Worm (Caenorhabditis elegans) whole organism, L4 larva: ENCODE data around the gene Y52E8A.1.

Experiments used
- ces-1 ChIP-seq: fragments of 150-350 bp; sonication (generic microtip); optimal IDR thresholded peaks from 4 replicates; lab custom pipeline; 2014; ENCODE audit warnings: missing biosample characterization, missing genetic modification reagents, missing genetic modification characterization
- daf-16 ChIP-seq, 3 experiments: sonication (generic microtip); optimal IDR thresholded peaks; 2 replicates each; lab custom pipeline; 2016 to 2017; ENCODE audit warnings: missing genetic modification characterization in 3 of 3, missing genetic modification reagents in 3 of 3, mild to moderate bottlenecking in 2 of 3, missing compliant biosample characterization in 2 of 3, missing biosample characterization in 1 of 3, moderate library complexity in 1 of 3
- dmd-8 ChIP-seq: fragments of 200-800 bp; sonication (Bioruptor generic); IDR thresholded peaks from 2 replicates; pipeline ENCODE4 v1.3.6; 2022; ENCODE audit warnings: missing genetic modification characterization, missing compliant biosample characterization
- hlh-11 ChIP-seq: fragments of 200-800 bp; sonication (Bioruptor generic); optimal IDR thresholded peaks from 2 replicates; lab custom pipeline; 2018; ENCODE audit warnings: mild to moderate bottlenecking, missing genetic modification characterization, missing compliant biosample characterization
- jun-1 ChIP-seq: fragments of 150-350 bp; optimal IDR thresholded peaks from 2 replicates; lab custom pipeline; 2014; ENCODE audit warnings: missing biosample characterization, missing genetic modification reagents, missing genetic modification characterization
- lin-15B ChIP-seq: fragments of 150-350 bp; sonication (generic microtip); optimal IDR thresholded peaks from 3 replicates; lab custom pipeline; 2014; ENCODE audit warnings: missing biosample characterization, missing genetic modification characterization
- mdl-1 ChIP-seq, 2 experiments: fragments of 150-350 bp in 1 of 2; sonication (generic microtip) in 1 of 2; optimal IDR thresholded peaks; 2 replicates each; lab custom pipeline; 2014 to 2017; ENCODE audit warnings: missing biosample characterization in 2 of 2, missing genetic modification characterization in 2 of 2
- nhr-11 ChIP-seq: fragments of 150-350 bp; optimal IDR thresholded peaks from 2 replicates; lab custom pipeline; 2014; ENCODE audit warnings: missing biosample characterization, missing genetic modification characterization
- snpc-4 ChIP-seq: fragments of 150-350 bp; optimal IDR thresholded peaks from 2 replicates; lab custom pipeline; 2014; ENCODE audit warnings: missing biosample characterization, missing genetic modification characterization
- spr-3 ChIP-seq: fragments of 200-800 bp; sonication (Bioruptor generic); optimal IDR thresholded peaks from 2 replicates; lab custom pipeline; 2018; ENCODE audit warnings: mild to moderate bottlenecking, missing genetic modification characterization, missing compliant biosample characterization

DNA sequence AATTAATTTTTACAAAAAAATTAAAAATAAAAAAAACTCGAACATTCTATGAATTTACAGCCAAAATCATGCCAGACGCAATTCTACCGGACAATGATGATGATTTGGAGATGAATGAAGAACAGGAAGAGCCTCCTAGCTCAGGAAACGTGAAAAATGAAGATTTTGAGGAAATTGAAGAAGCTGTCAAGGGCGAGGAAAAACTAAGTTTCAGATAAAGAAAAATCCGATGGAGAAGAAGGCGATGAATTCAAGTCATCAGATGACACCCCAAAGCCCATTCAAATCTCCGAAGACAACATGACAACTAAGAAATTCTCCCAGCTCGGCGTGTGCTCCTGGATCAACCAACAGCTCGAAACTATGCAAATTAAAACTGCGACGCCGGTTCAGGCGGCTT, at the start of gene Y52E8A.1:
- TF ChIP-seq snpc-4 (tag; lab: Kevin White, UChicago) = no peak
- no peak for TF ChIP-seq hlh-11 (tag; lab: Kevin White, UChicago)
- TF ChIP-seq jun-1 (tag; lab: Kevin White, UChicago) = no peak
- no peak for TF ChIP-seq lin-15B (tag; lab: Kevin White, UChicago)
- TF ChIP-seq nhr-11 (tag; lab: Kevin White, UChicago) = no peak
- TF ChIP-seq mdl-1 (tag; optimal IDR thresholded peaks at IDR 0.05; lab: Kevin White, UChicago) = no peak
- no peak for TF ChIP-seq dmd-8 (GFP tag; lab: Robert Waterston, UW)
- no peak for TF ChIP-seq spr-3 (GFP tag; lab: Kevin White, UChicago)
- TF ChIP-seq daf-16 (GFP tag; optimal IDR thresholded peaks at IDR 0.05; lab: Kevin White, UChicago) = no peak
- TF ChIP-seq daf-16 (tag; optimal IDR thresholded peaks at IDR 0.05; lab: Kevin White, UChicago) = no peak
- no peak for TF ChIP-seq ces-1 (GFP tag; lab: Kevin White, UChicago)
